Worm (Caenorhabditis elegans): ENCODE measurements around the gene C35D10.12.

ce11 chrIII:4875663-4876062, 1.1 kb upstream of the C35D10.12 start:
- TF ChIP-seq nhr-11 (tag; optimal IDR thresholded peaks at IDR 0.05) (no peak), nhr-25 (tag; optimal IDR thresholded peaks at IDR 0.05) (no peak)
